Worm (Caenorhabditis elegans): Measurements from ENCODE around the gene F59B2.9.

Gene F59B2.9

ce11 chrIII:9012309-9012708, at the start of gene F59B2.9:
Gene F59B2.9 (minus strand): TSS chrIII:9012409.
- TF ChIP-seq tbx-8 (GFP tag; optimal IDR thresholded peaks at IDR 0.05): no peak
- TF ChIP-seq mab-5 (tag; optimal IDR thresholded peaks at IDR 0.05): no peak
- TF ChIP-seq ceh-43 (GFP tag; optimal IDR thresholded peaks at IDR 0.05): no peak
- no peak for TF ChIP-seq mls-2 (tag; optimal IDR thresholded peaks at IDR 0.05)

- TF ChIP-seq lin-13 (tag; optimal IDR thresholded peaks at IDR 0.05): no peak
- no peak for TF ChIP-seq tbx-8 (GFP tag; optimal IDR thresholded peaks at IDR 0.05)
- TF ChIP-seq ham-2 (GFP tag; optimal IDR thresholded peaks at IDR 0.05): no peak
- no peak for TF ChIP-seq pha-4 (tag; optimal IDR thresholded peaks at IDR 0.05)
- TF ChIP-seq ceh-83 (GFP tag; optimal IDR thresholded peaks at IDR 0.05): no peak
- no peak for TF ChIP-seq unc-62 (GFP tag; optimal IDR thresholded peaks at IDR 0.05)
- TF ChIP-seq blmp-1 (tag; optimal IDR thresholded peaks at IDR 0.05): no peak
- no peak for TF ChIP-seq zip-8 (tag; optimal IDR thresholded peaks at IDR 0.05)
- no peak for TF ChIP-seq nhr-12 (tag; optimal IDR thresholded peaks at IDR 0.05)
- no peak for TF ChIP-seq mls-2 (tag; optimal IDR thresholded peaks at IDR 0.05)
- no peak for TF ChIP-seq nhr-2 (tag; optimal IDR thresholded peaks at IDR 0.05)
- TF ChIP-seq lin-32 (GFP tag; optimal IDR thresholded peaks at IDR 0.05): no peak
These were observed 48.1 kb upstream of the F59B2.9 start for ce11 chrIII:9060267-9060666.

ce11 chrIII:9058959-9059534, 46.8 kb upstream of the F59B2.9 start, which contains the start of gene gst-1:
Gene gst-1 (plus strand): TSS chrIII:9059331.
- TF ChIP-seq lsy-2 (tag; optimal IDR thresholded peaks at IDR 0.05): no peak
- no peak for TF ChIP-seq cnd-1 (tag; optimal IDR thresholded peaks at IDR 0.05)
- no peak for TF ChIP-seq mls-2 (tag; optimal IDR thresholded peaks at IDR 0.05)
- TF ChIP-seq blmp-1 (tag; optimal IDR thresholded peaks at IDR 0.05): no peak
- TF ChIP-seq nhr-12 (tag; optimal IDR thresholded peaks at IDR 0.05): no peak

ce11 chrIII:9054414-9055147, 42.4 kb upstream of the F59B2.9 start, which contains the start of gene cls-2:
Gene cls-2 (plus strand): TSS chrIII:9055048.
- no peak for TF ChIP-seq unc-62 (GFP tag; optimal IDR thresholded peaks at IDR 0.05)
- peak; percentile 7 for TF ChIP-seq mep-1 (tag; optimal IDR thresholded peaks at IDR 0.05)
- no peak for TF ChIP-seq nhr-76 (tag; optimal IDR thresholded peaks at IDR 0.05)
- TF ChIP-seq sptf-1 (tag; optimal IDR thresholded peaks at IDR 0.05): no peak
- TF ChIP-seq unc-120 (tag; optimal IDR thresholded peaks at IDR 0.05; ENCODE audit: poor library complexity, severe bottlenecking): peak; percentile 10
- no peak for TF ChIP-seq ceh-43 (GFP tag; optimal IDR thresholded peaks at IDR 0.05)

- TF ChIP-seq mls-2 (tag; optimal IDR thresholded peaks at IDR 0.05) (peak; percentile 91), bed-3 (GFP tag; optimal IDR thresholded peaks at IDR 0.05) (peak; percentile 34), drap-1 (GFP tag; optimal IDR thresholded peaks at IDR 0.05) (peak; percentile 56), nhr-237 (tag; optimal IDR thresholded peaks at IDR 0.05) (peak; percentile 72), ceh-43 (GFP tag; optimal IDR thresholded peaks at IDR 0.05) (peak; percentile 36), unc-39 (tag; optimal IDR thresholded peaks at IDR 0.05) (no peak), pha-4 (tag; optimal IDR thresholded peaks at IDR 0.05) (peak; percentile 97), mep-1 (tag; optimal IDR thresholded peaks at IDR 0.05) (peak; percentile 80), snpc-4 (tag; optimal IDR thresholded peaks at IDR 0.05) (no peak), sem-2 (GFP tag; optimal IDR thresholded peaks at IDR 0.05) (peak; percentile 1), lin-32 (GFP tag; optimal IDR thresholded peaks at IDR 0.05) (no peak), ham-2 (GFP tag; optimal IDR thresholded peaks at IDR 0.05) (peak; percentile 92), unc-62 (GFP tag; optimal IDR thresholded peaks at IDR 0.05) (peak; percentile 86), elt-3 (tag; optimal IDR thresholded peaks at IDR 0.05) (peak; percentile 75), ceh-83 (GFP tag; optimal IDR thresholded peaks at IDR 0.05) (peak; percentile 69), ces-1 (GFP tag; optimal IDR thresholded peaks at IDR 0.05) (peak; percentile 74), lin-13 (tag; optimal IDR thresholded peaks at IDR 0.05) (peak; percentile 89), blmp-1 (tag; optimal IDR thresholded peaks at IDR 0.05) (peak; percentile 66), unc-120 (tag; optimal IDR thresholded peaks at IDR 0.05; ENCODE audit: poor library complexity, severe bottlenecking) (peak; percentile 33), elt-1 (tag; optimal IDR thresholded peaks at IDR 0.05; ENCODE audit: borderline replicate concordance, insufficient read depth) (no peak), M03D4.4 (tag; optimal IDR thresholded peaks at IDR 0.05) (peak; percentile 51), mab-5 (tag; optimal IDR thresholded peaks at IDR 0.05) (no peak), lsy-2 (tag; optimal IDR thresholded peaks at IDR 0.05) (peak; percentile 75), ceh-39 (tag; optimal IDR thresholded peaks at IDR 0.05) (peak; percentile 92), hlh-1 (tag; optimal IDR thresholded peaks at IDR 0.05) (peak; percentile 20), sptf-1 (tag; optimal IDR thresholded peaks at IDR 0.05) (peak; percentile 69), cnd-1 (tag; optimal IDR thresholded peaks at IDR 0.05) (peak; percentile 55), nhr-2 (tag; optimal IDR thresholded peaks at IDR 0.05) (peak; percentile 13), ztf-11 (tag; optimal IDR thresholded peaks at IDR 0.05) (peak; percentile 60), nhr-76 (tag; optimal IDR thresholded peaks at IDR 0.05) (no peak), flh-1 (GFP tag; optimal IDR thresholded peaks at IDR 0.05) (no peak)
These were observed 41.6 kb upstream of the F59B2.9 start, which contains the start of gene R107.5 for ce11 chrIII:9053740-9054252. Gene R107.5 (minus strand): TSS chrIII:9053790.
